Fruit fly (Drosophila melanogaster) whole organism, embryonic: ENCODE measurements around the gene Rnf146.

Experiments used
- Awh ChIP-seq: fragments of 200-800 bp; sonication (Bioruptor generic); IDR thresholded peaks from 2 replicates; pipeline ENCODE4, ENCODE4 v1.3.6; 2022; ENCODE audit warnings: missing biosample characterization, missing genetic modification characterization
- Blimp-1 ChIP-seq: fragments of 200-800 bp; sonication (Bioruptor generic); optimal IDR thresholded peaks from 3 replicates; lab custom pipeline; 2018; ENCODE audit warnings: missing biosample characterization, missing genetic modification characterization, mild to moderate bottlenecking, moderate library complexity, missing genetic modification reagents
- Bteb2 ChIP-seq: fragments of 200-800 bp; sonication (Bioruptor generic); optimal IDR thresholded peaks from 2 replicates; lab custom pipeline; 2016; ENCODE audit warnings: missing biosample characterization, missing genetic modification characterization
- CG10321 ChIP-seq: fragments of 200-800 bp; sonication (Bioruptor generic); IDR thresholded peaks from 2 replicates; pipeline ENCODE4 v1.3.6; 2022; ENCODE audit warnings: missing biosample characterization, missing genetic modification characterization
- CG10366 ChIP-seq: fragments of 200-800 bp; sonication (Bioruptor generic); IDR thresholded peaks from 2 replicates; pipeline ENCODE4 v1.3.6; 2022; ENCODE audit warnings: missing biosample characterization, missing genetic modification characterization
- CG10959 ChIP-seq: fragments of 200-800 bp; sonication (Bioruptor generic); IDR thresholded peaks from 2 replicates; pipeline ENCODE4 v1.3.6; 2022; ENCODE audit warnings: missing biosample characterization, missing genetic modification characterization
- CG12659 ChIP-seq: fragments of 200-800 bp; sonication (Bioruptor generic); optimal IDR thresholded peaks from 3 replicates; lab custom pipeline; 2017; ENCODE audit warnings: mild to moderate bottlenecking, missing biosample characterization, missing genetic modification reagents, missing genetic modification characterization
- CG15601 ChIP-seq: fragments of 200-800 bp; sonication (Bioruptor generic); optimal IDR thresholded peaks from 3 replicates; lab custom pipeline; 2019; ENCODE audit warnings: missing biosample characterization, mild to moderate bottlenecking, missing genetic modification characterization, moderate library complexity
- CG17361 ChIP-seq: fragments of 200-800 bp; sonication (Bioruptor generic); IDR thresholded peaks from 3 replicates; pipeline ENCODE4 v1.3.6; 2022; ENCODE audit warnings: missing biosample characterization, missing genetic modification characterization
- CG17385 ChIP-seq: fragments of 200-800 bp; sonication (Bioruptor generic); optimal IDR thresholded peaks from 3 replicates; lab custom pipeline; 2018; ENCODE audit warnings: missing biosample characterization, mild to moderate bottlenecking, missing genetic modification characterization
- CG18262 ChIP-seq: fragments of 200-800 bp; optimal IDR thresholded peaks from 3 replicates; lab custom pipeline; 2019; ENCODE audit warnings: missing biosample characterization, mild to moderate bottlenecking, missing genetic modification characterization, moderate library complexity
- CG18599 ChIP-seq: fragments of 200-800 bp; sonication (Bioruptor generic); optimal IDR thresholded peaks from 3 replicates; lab custom pipeline; 2017; ENCODE audit warnings: missing biosample characterization, missing genetic modification characterization, mild to moderate bottlenecking, moderate library complexity, missing genetic modification reagents
- CG2129 ChIP-seq: fragments of 200-800 bp; sonication (Bioruptor generic); IDR thresholded peaks from 2 replicates; pipeline ENCODE4 v1.3.6; 2022; ENCODE audit warnings: missing biosample characterization, missing genetic modification characterization; ENCODE audit not compliant: partially characterized antibody
- CG33213 ChIP-seq: fragments of 200-800 bp; sonication (Bioruptor generic); optimal IDR thresholded peaks from 3 replicates; lab custom pipeline; 2016; ENCODE audit warnings: missing biosample characterization, missing genetic modification characterization
- CG3847 ChIP-seq: fragments of 200-800 bp; sonication (Bioruptor generic); IDR thresholded peaks from 2 replicates; pipeline ENCODE4 v1.3.6; 2022; ENCODE audit warnings: missing biosample characterization, missing genetic modification characterization
- CG3995 ChIP-seq: fragments of 200-800 bp; sonication (Bioruptor generic); optimal IDR thresholded peaks from 3 replicates; lab custom pipeline; 2016; ENCODE audit warnings: missing biosample characterization, missing genetic modification characterization
- CG6175 ChIP-seq: fragments of 200-800 bp; sonication (Bioruptor generic); IDR thresholded peaks from 3 replicates; pipeline ENCODE4 v1.3.6; 2022; ENCODE audit warnings: missing biosample characterization, missing genetic modification characterization
- CG6254 ChIP-seq: fragments of 200-800 bp; sonication (Bioruptor generic); optimal IDR thresholded peaks from 3 replicates; lab custom pipeline; 2017; ENCODE audit warnings: mild to moderate bottlenecking, missing biosample characterization, missing genetic modification reagents, missing genetic modification characterization
- CG6689 ChIP-seq: fragments of 200-800 bp; sonication (Bioruptor generic); IDR thresholded peaks from 2 replicates; pipeline ENCODE4 v1.3.6; 2022; ENCODE audit warnings: missing biosample characterization, missing genetic modification characterization
- CG7357 ChIP-seq: fragments of 200-800 bp; sonication (Bioruptor generic); IDR thresholded peaks from 3 replicates; pipeline ENCODE4 v1.3.6; 2022; ENCODE audit warnings: missing biosample characterization, missing genetic modification characterization
- CG8290 ChIP-seq, 3 experiments: fragments of 200-800 bp; sonication (Bioruptor generic); optimal IDR thresholded peaks; 2 replicates each; lab custom pipeline; 2016 to 2019; ENCODE audit warnings: missing biosample characterization in 3 of 3, missing genetic modification characterization in 3 of 3, mild to moderate bottlenecking in 2 of 3, moderate library complexity in 1 of 3
- Chrac-16 ChIP-seq: fragments of 200-800 bp; sonication (Bioruptor generic); optimal IDR thresholded peaks from 3 replicates; lab custom pipeline; 2016; ENCODE audit warnings: missing biosample characterization, missing genetic modification characterization
- Deaf1 ChIP-seq: fragments of 200-800 bp; optimal IDR thresholded peaks from 3 replicates; lab custom pipeline; 2019; ENCODE audit warnings: missing biosample characterization, mild to moderate bottlenecking, missing genetic modification characterization, moderate library complexity
- Dek ChIP-seq: fragments of 200-800 bp; sonication (Bioruptor generic); optimal IDR thresholded peaks from 3 replicates; lab custom pipeline; 2019; ENCODE audit warnings: missing biosample characterization, mild to moderate bottlenecking, missing genetic modification characterization, moderate library complexity
- Gsc ChIP-seq: fragments of 200-800 bp; sonication (Bioruptor generic); IDR thresholded peaks from 2 replicates; pipeline ENCODE4 v1.3.6; 2022; ENCODE audit warnings: missing biosample characterization, missing genetic modification characterization
- H2.0 ChIP-seq: fragments of 200-800 bp; sonication (Bioruptor generic); IDR thresholded peaks from 2 replicates; pipeline ENCODE4 v1.3.6; 2022; ENCODE audit warnings: missing biosample characterization, missing genetic modification characterization
- HmgD ChIP-seq: fragments of 200-800 bp; sonication (Bioruptor generic); optimal IDR thresholded peaks from 3 replicates; lab custom pipeline; 2016; ENCODE audit warnings: missing biosample characterization, missing genetic modification characterization
- Hr78 ChIP-seq, 2 experiments: fragments of 200-800 bp in 1 of 2; fragments of >200 bp in 1 of 2; sonication (Bioruptor generic) in 1 of 2; optimal IDR thresholded peaks; 2 replicates each; lab custom pipeline; 2017 to 2019; ENCODE audit warnings: missing biosample characterization in 2 of 2, missing genetic modification characterization in 2 of 2, mild to moderate bottlenecking in 1 of 2, moderate library complexity in 1 of 2
- Kr ChIP-seq: fragments of 200-800 bp; sonication (Bioruptor generic); optimal IDR thresholded peaks from 2 replicates; lab custom pipeline; 2017; ENCODE audit warnings: missing biosample characterization, mild to moderate bottlenecking, missing genetic modification characterization
- Sin3A ChIP-seq: fragments of >200 bp; optimal IDR thresholded peaks from 2 replicates; lab custom pipeline; 2018
- Spps ChIP-seq: fragments of 200-800 bp; sonication (Bioruptor generic); optimal IDR thresholded peaks from 2 replicates; lab custom pipeline; 2018; ENCODE audit warnings: missing biosample characterization, mild to moderate bottlenecking, missing genetic modification characterization
- az2 ChIP-seq: fragments of 200-800 bp; sonication (Bioruptor generic); optimal IDR thresholded peaks from 3 replicates; lab custom pipeline; 2016; ENCODE audit warnings: missing biosample characterization, missing genetic modification characterization
- crol ChIP-seq: fragments of 200-800 bp; sonication (Bioruptor generic); IDR thresholded peaks from 2 replicates; pipeline ENCODE4 v1.3.6; 2022; ENCODE audit warnings: missing biosample characterization, missing genetic modification characterization
- hkb ChIP-seq, 2 experiments: fragments of 200-800 bp in 1 of 2; fragments of >200 bp in 1 of 2; sonication (Bioruptor generic) in 1 of 2; IDR thresholded peaks in 1 of 2; optimal IDR thresholded peaks in 1 of 2; 2 replicates each; pipeline versions ENCODE4 v1.3.6 to Lab custom; 2017 to 2022; ENCODE audit warnings: missing biosample characterization in 1 of 2, missing genetic modification characterization in 1 of 2
- ind ChIP-seq: fragments of 200-800 bp; sonication (Bioruptor generic); optimal IDR thresholded peaks from 3 replicates; lab custom pipeline; 2016; ENCODE audit warnings: missing biosample characterization, missing genetic modification characterization
- kay ChIP-seq: fragments of 200-800 bp; sonication (Bioruptor generic); optimal IDR thresholded peaks from 2 replicates; lab custom pipeline; 2016; ENCODE audit warnings: missing biosample characterization, missing genetic modification characterization
- knrl ChIP-seq: fragments of 200-800 bp; sonication (Bioruptor generic); IDR thresholded peaks from 3 replicates; pipeline ENCODE4 v1.3.6; 2022; ENCODE audit warnings: missing biosample characterization, missing genetic modification characterization; ENCODE audit not compliant: partially characterized antibody
- odd ChIP-seq: fragments of 200-800 bp; sonication (Bioruptor generic); optimal IDR thresholded peaks from 2 replicates; lab custom pipeline; 2017; ENCODE audit warnings: missing biosample characterization, mild to moderate bottlenecking, missing genetic modification characterization
- onecut ChIP-seq: fragments of 200-800 bp; sonication (Bioruptor generic); IDR thresholded peaks from 2 replicates; pipeline ENCODE4 v1.3.6; 2022; ENCODE audit warnings: missing biosample characterization, missing genetic modification characterization
- prd ChIP-seq, 3 experiments: fragments of >200 bp in 2 of 3; fragments of 200-800 bp in 1 of 3; sonication (Bioruptor generic) in 1 of 3; optimal IDR thresholded peaks in 2 of 3; IDR thresholded peaks in 1 of 3; 2 replicates in 2 of 3; 3 replicates in 1 of 3; pipeline versions ENCODE4 v1.3.6 to Lab custom; 2017 to 2022; ENCODE audit warnings: missing biosample characterization in 1 of 3, missing genetic modification characterization in 1 of 3
- scrt ChIP-seq: fragments of 200-800 bp; sonication (Bioruptor generic); optimal IDR thresholded peaks from 2 replicates; lab custom pipeline; 2018; ENCODE audit warnings: missing biosample characterization, mild to moderate bottlenecking, missing genetic modification characterization, moderate library complexity
- slbo ChIP-seq: fragments of 200-800 bp; sonication (Bioruptor generic); IDR thresholded peaks from 2 replicates; pipeline ENCODE4 v1.3.6; 2022; ENCODE audit warnings: missing biosample characterization, missing genetic modification characterization
- slou ChIP-seq: fragments of 200-800 bp; sonication (Bioruptor generic); optimal IDR thresholded peaks from 3 replicates; lab custom pipeline; 2016; ENCODE audit warnings: missing biosample characterization, missing genetic modification characterization
- tgo ChIP-seq: fragments of 200-800 bp; sonication (Bioruptor generic); IDR thresholded peaks from 3 replicates; pipeline ENCODE4 v1.3.6; 2022; ENCODE audit warnings: missing biosample characterization, missing genetic modification characterization
- tin ChIP-seq: fragments of 200-800 bp; sonication (Bioruptor generic); optimal IDR thresholded peaks from 3 replicates; lab custom pipeline; 2016; ENCODE audit warnings: missing biosample characterization, missing genetic modification characterization
- twi ChIP-seq: fragments of 200-800 bp; optimal IDR thresholded peaks from 2 replicates; lab custom pipeline; 2019; ENCODE audit warnings: missing biosample characterization, mild to moderate bottlenecking, missing genetic modification characterization, moderate library complexity
- wdn ChIP-seq: fragments of 200-800 bp; sonication (Bioruptor generic); IDR thresholded peaks from 2 replicates; pipeline ENCODE4 v1.3.6; 2022; ENCODE audit warnings: missing biosample characterization, missing genetic modification characterization
- zen ChIP-seq: fragments of 200-800 bp; sonication (Bioruptor generic); optimal IDR thresholded peaks from 3 replicates; lab custom pipeline; 2018; ENCODE audit warnings: missing biosample characterization, mild to moderate bottlenecking, missing genetic modification characterization, moderate library complexity

The Rnf146 gene

DNA sequence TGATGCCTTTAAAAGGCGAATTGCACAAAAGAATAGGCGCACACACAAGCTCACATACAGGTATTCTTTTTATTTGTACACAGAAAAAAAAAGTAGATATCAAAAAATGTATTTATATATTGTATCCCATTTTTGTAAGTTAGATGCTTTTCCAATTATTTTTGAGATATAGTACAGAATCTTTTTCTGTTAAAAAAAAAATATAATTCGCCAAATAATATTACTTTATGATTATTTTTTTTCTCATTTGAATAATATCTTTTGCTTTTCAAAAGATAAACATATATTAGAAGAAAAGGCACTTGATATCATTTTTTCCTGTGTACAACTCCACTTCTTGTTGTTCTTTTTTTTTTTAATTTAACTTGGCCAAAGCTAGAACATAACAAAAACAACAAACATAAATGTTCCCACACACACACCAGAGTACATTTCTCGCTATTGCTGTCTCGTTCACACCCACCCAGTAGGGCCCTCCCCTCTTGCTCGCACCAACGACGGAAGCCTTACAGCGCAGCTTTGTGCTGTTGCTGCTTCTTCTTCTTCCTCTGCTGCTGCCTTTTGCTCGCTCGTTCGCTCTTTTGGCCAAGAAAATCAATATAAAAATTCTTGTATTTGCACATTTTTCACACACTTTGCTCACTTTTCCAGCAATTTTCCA is 7.7 kb downstream of the Rnf146 start (continued):
- peak; percentile 75 for TF ChIP-seq Spps (tag; lab: Kevin White, UChicago)
- TF ChIP-seq CG6254 (GFP tag; lab: Kevin White, UChicago) = peak; percentile 48
- TF ChIP-seq Deaf1 (tag; lab: Kevin White, UChicago) = peak; percentile 53
- peak; percentile 58; the same call in 1 of the 2 replicates for TF ChIP-seq CG3847 (GFP tag; lab: Robert Waterston, UW)
- TF ChIP-seq scrt (GFP tag; lab: Kevin White, UChicago) = peak; percentile 56
- TF ChIP-seq prd (optimal IDR thresholded peaks at IDR 0.05; lab: Kevin White, UChicago) = no peak
- TF ChIP-seq prd (GFP tag; IDR thresholded peaks at IDR 0.05; lab: Robert Waterston, UW) = peak; percentile 79
- peak; percentile 70 for TF ChIP-seq slou (GFP tag; lab: Kevin White, UChicago)
- peak; percentile 65 for TF ChIP-seq zen
- TF ChIP-seq CG3995 (GFP tag; lab: Kevin White, UChicago) = no peak
- no peak for TF ChIP-seq knrl (GFP tag; lab: Robert Waterston, UW)
- peak; percentile 68 for TF ChIP-seq kay (GFP tag; lab: Kevin White, UChicago)
- TF ChIP-seq Chrac-16 (GFP tag; lab: Kevin White, UChicago) = peak; percentile 48
- no peak for TF ChIP-seq Sin3A (lab: Kevin White, UChicago)
- TF ChIP-seq CG6175 (GFP tag; lab: Robert Waterston, UW) = 0 out of 3 replicates have a peak, but pooled peaks have one; percentile 12
- peak; percentile 70 for TF ChIP-seq ind (GFP tag; lab: Kevin White, UChicago)
- TF ChIP-seq tgo (GFP tag; lab: Robert Waterston, UW) = peak; percentile 86
- TF ChIP-seq Gsc (GFP tag; lab: Robert Waterston, UW) = no peak
- TF ChIP-seq twi (tag; lab: Kevin White, UChicago) = peak; percentile 9
- peak in 1 of 2 experiments; percentile 5 for TF ChIP-seq Hr78 (GFP tag; optimal IDR thresholded peaks at IDR 0.05; lab: Kevin White, UChicago)
- TF ChIP-seq CG12659 = peak; percentile 31
- TF ChIP-seq H2.0 = peak; percentile 8; the same call in 1 of the 2 replicates
- peak; percentile 96 for TF ChIP-seq onecut
- TF ChIP-seq Bteb2 = peak; percentile 14
- no peak for TF ChIP-seq HmgD (GFP tag; lab: Kevin White, UChicago)
- TF ChIP-seq Blimp-1 (GFP tag; lab: Kevin White, UChicago) = peak; percentile 90
- TF ChIP-seq Dek (tag; lab: Kevin White, UChicago) = peak; percentile 84
- peak; percentile 93 for TF ChIP-seq CG17385
- TF ChIP-seq wdn (GFP tag; lab: Robert Waterston, UW) = peak; percentile 29; the same call in 1 of the 2 replicates
- TF ChIP-seq hkb (optimal IDR thresholded peaks at IDR 0.05; lab: Kevin White, UChicago) = no peak
- peak; percentile 54 for TF ChIP-seq hkb (GFP tag; IDR thresholded peaks at IDR 0.05; lab: Robert Waterston, UW)
- TF ChIP-seq CG6689 (GFP tag; lab: Robert Waterston, UW) = peak; percentile 87
- TF ChIP-seq CG15601 = peak; percentile 52
- TF ChIP-seq CG7357 (GFP tag; lab: Robert Waterston, UW) = peak; percentile 75; the same call in 2 of the 3 replicates
- TF ChIP-seq CG10321 (GFP tag; lab: Robert Waterston, UW) = peak; percentile 55
- peak; percentile 84 for TF ChIP-seq CG18599 (GFP tag; lab: Kevin White, UChicago)
- TF ChIP-seq CG17361 = peak; percentile 96
- TF ChIP-seq CG10959 (GFP tag; lab: Robert Waterston, UW) = no peak
- peak; percentile 17 for TF ChIP-seq odd (GFP tag; lab: Kevin White, UChicago)
- TF ChIP-seq CG18262 (tag; lab: Kevin White, UChicago) = peak; percentile 87
- no peak for TF ChIP-seq CG33213 (GFP tag; lab: Kevin White, UChicago)
- peak; percentile 74 for TF ChIP-seq tin (GFP tag; lab: Kevin White, UChicago)
- TF ChIP-seq Awh = peak; percentile 33; the same call in 1 of the 2 replicates
- TF ChIP-seq Kr = no peak
- TF ChIP-seq slbo = peak; percentile 88
- TF ChIP-seq CG2129 (GFP tag; lab: Robert Waterston, UW) = no peak
- peak; percentile 63 for TF ChIP-seq crol (GFP tag; lab: Robert Waterston, UW)
- TF ChIP-seq CG10366 (GFP tag; lab: Robert Waterston, UW) = no peak
- TF ChIP-seq CG8290 (GFP tag; optimal IDR thresholded peaks at IDR 0.05; lab: Kevin White, UChicago) = peak; percentile 26
- peak in 1 of 2 experiments; percentile 16 for TF ChIP-seq CG8290 (tag; optimal IDR thresholded peaks at IDR 0.05; lab: Kevin White, UChicago)
- peak; percentile 46 for TF ChIP-seq az2 (GFP tag; lab: Kevin White, UChicago)
